Worm (Caenorhabditis elegans): ENCODE data around the gene srt-39.

DNA sequence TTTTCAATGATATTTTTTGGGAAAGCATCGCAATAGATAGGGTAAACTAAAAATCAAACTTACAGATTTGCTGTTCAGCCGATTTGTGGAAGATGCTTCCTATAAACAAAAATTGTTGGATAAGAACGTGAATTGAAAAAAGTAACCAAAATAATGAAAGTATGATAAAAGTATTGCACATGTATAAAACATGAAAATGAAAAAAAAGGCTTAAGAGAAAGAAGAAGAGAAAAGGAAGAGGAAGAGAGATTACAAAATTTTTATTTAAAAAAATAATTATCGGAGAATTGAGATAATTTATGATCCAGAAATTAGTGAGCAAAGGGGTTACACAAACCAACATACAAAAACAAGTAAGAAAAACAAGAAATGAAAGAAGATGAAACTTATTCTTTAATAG is 43.3 kb upstream of the srt-39 start, which contains the start of gene pals-37:
- no peak for TF ChIP-seq aha-1 (tag)
- TF ChIP-seq mxl-3 (GFP tag; optimal IDR thresholded peaks at IDR 0.05) = no peak
- no peak for TF ChIP-seq ZK546.5 (tag; optimal IDR thresholded peaks at IDR 0.05)
- no peak for TF ChIP-seq lin-15B (tag; optimal IDR thresholded peaks at IDR 0.05)
- no peak for TF ChIP-seq snpc-4 (tag; optimal IDR thresholded peaks at IDR 0.05)
- no peak for TF ChIP-seq daf-12 (tag; optimal IDR thresholded peaks at IDR 0.05)
- no peak for TF ChIP-seq php-3 (GFP tag; IDR thresholded peaks at IDR 0.05)
- no peak for TF ChIP-seq set-16 (GFP tag; IDR thresholded peaks at IDR 0.05)
- TF ChIP-seq fkh-10 (GFP tag; optimal IDR thresholded peaks at IDR 0.05) = no peak
- TF ChIP-seq unc-62 (GFP tag; optimal IDR thresholded peaks at IDR 0.05 in 1 of 2) = no peak
- no peak for TF ChIP-seq unc-62 (tag; optimal IDR thresholded peaks at IDR 0.05)
- no peak for TF ChIP-seq egl-27 (tag; optimal IDR thresholded peaks at IDR 0.05)
- TF ChIP-seq lin-39 (tag; optimal IDR thresholded peaks at IDR 0.05) = no peak
- TF ChIP-seq tra-1 (GFP tag; IDR thresholded peaks at IDR 0.05) = no peak
- no peak for TF ChIP-seq T20F7.1 (GFP tag; optimal IDR thresholded peaks at IDR 0.05)

Measured in whole organism, L4 larva.